Worm (Caenorhabditis elegans) whole organism, L4 larva: ENCODE results near the gene cyp-33B1.

Experiments
- F10B5.3 ChIP-seq: sonication (generic microtip); optimal IDR thresholded peaks from 2 replicates; lab custom pipeline; 2016; ENCODE audit warnings: mild to moderate bottlenecking, missing genetic modification characterization, missing compliant biosample characterization
- R02D3.7 ChIP-seq: fragments of 150-350 bp; sonication (generic microtip); optimal IDR thresholded peaks from 3 replicates; lab custom pipeline; 2014; ENCODE audit warnings: missing biosample characterization, missing genetic modification characterization
- Y105C5A.15 ChIP-seq: fragments of 200-800 bp; sonication (Bioruptor generic); IDR thresholded peaks from 2 replicates; pipeline ENCODE4 v1.3.6; 2022; ENCODE audit warnings: missing genetic modification characterization, missing compliant biosample characterization
- Y48G9A.11 ChIP-seq: fragments of 200-800 bp; sonication (Bioruptor generic); IDR thresholded peaks from 2 replicates; pipeline ENCODE4 v1.3.6; 2022; ENCODE audit warnings: missing genetic modification reagents, missing genetic modification characterization, missing compliant biosample characterization
- Y75B8A.6 ChIP-seq: fragments of 200-800 bp; sonication (Bioruptor generic); IDR thresholded peaks from 2 replicates; pipeline ENCODE4 v1.3.6; 2022; ENCODE audit warnings: missing genetic modification reagents, missing genetic modification characterization, missing compliant biosample characterization
- ZK546.5 ChIP-seq, 2 experiments: sonication (generic microtip); optimal IDR thresholded peaks; 2 replicates each; lab custom pipeline; 2017; ENCODE audit warnings: missing biosample characterization in 2 of 2, missing genetic modification characterization in 2 of 2
- aha-1 ChIP-seq: fragments of 150-350 bp; peaks from one replicate; lab custom pipeline; 2014; ENCODE audit warnings: missing biosample characterization, missing genetic modification characterization
- daf-16 ChIP-seq, 3 experiments: sonication (generic microtip); optimal IDR thresholded peaks; 2 replicates each; lab custom pipeline; 2016 to 2017; ENCODE audit warnings: missing genetic modification characterization in 3 of 3, missing genetic modification reagents in 3 of 3, mild to moderate bottlenecking in 2 of 3, missing compliant biosample characterization in 2 of 3, missing biosample characterization in 1 of 3, moderate library complexity in 1 of 3
- duxl-1 ChIP-seq: sonication (generic microtip); optimal IDR thresholded peaks from 2 replicates; lab custom pipeline; 2016; ENCODE audit warnings: mild to moderate bottlenecking, missing genetic modification characterization, moderate library complexity, missing compliant biosample characterization; ENCODE audit not compliant: poor library complexity
- dve-1 ChIP-seq: sonication (generic microtip); optimal IDR thresholded peaks from 2 replicates; lab custom pipeline; 2017; ENCODE audit warnings: antibody characterized with exemption, mild to moderate bottlenecking, missing genetic modification characterization, missing compliant biosample characterization; ENCODE audit not compliant: insufficient read depth
- hif-1 ChIP-seq, 2 experiments: sonication (generic microtip); optimal IDR thresholded peaks; 2 replicates each; lab custom pipeline; 2016 to 2017; ENCODE audit warnings: missing compliant biosample characterization in 2 of 2, missing genetic modification characterization in 2 of 2, missing genetic modification reagents in 2 of 2, missing genotype in 2 of 2, mild to moderate bottlenecking in 1 of 2
- hlh-11 ChIP-seq: fragments of 200-800 bp; sonication (Bioruptor generic); optimal IDR thresholded peaks from 2 replicates; lab custom pipeline; 2018; ENCODE audit warnings: mild to moderate bottlenecking, missing genetic modification characterization, missing compliant biosample characterization
- hlh-30 ChIP-seq: sonication (generic microtip); optimal IDR thresholded peaks from 2 replicates; lab custom pipeline; 2017; ENCODE audit warnings: antibody characterized with exemption, mild to moderate bottlenecking, missing genetic modification characterization, missing compliant biosample characterization; ENCODE audit not compliant: insufficient read depth
- hmg-1.1 ChIP-seq: fragments of 200-800 bp; sonication (Bioruptor generic); IDR thresholded peaks from 2 replicates; pipeline ENCODE4 v1.3.6; 2022; ENCODE audit warnings: missing genetic modification reagents, missing genetic modification characterization, missing compliant biosample characterization
- jun-1 ChIP-seq: fragments of 150-350 bp; optimal IDR thresholded peaks from 2 replicates; lab custom pipeline; 2014; ENCODE audit warnings: missing biosample characterization, missing genetic modification reagents, missing genetic modification characterization
- madf-5 ChIP-seq, 2 experiments: fragments of 200-800 bp; sonication (Bioruptor generic); IDR thresholded peaks; 2 replicates each; pipeline ENCODE4 v1.3.6; 2022; ENCODE audit warnings: missing compliant biosample characterization in 2 of 2, missing genetic modification characterization in 2 of 2
- mdl-1 ChIP-seq, 2 experiments: fragments of 150-350 bp in 1 of 2; sonication (generic microtip) in 1 of 2; optimal IDR thresholded peaks; 2 replicates each; lab custom pipeline; 2014 to 2017; ENCODE audit warnings: missing biosample characterization in 2 of 2, missing genetic modification characterization in 2 of 2
- nhr-10 ChIP-seq: fragments of 150-350 bp; optimal IDR thresholded peaks from 2 replicates; lab custom pipeline; 2014; ENCODE audit warnings: missing biosample characterization, missing genetic modification characterization
- nhr-111 ChIP-seq: fragments of 200-800 bp; sonication (Bioruptor generic); optimal IDR thresholded peaks from 2 replicates; lab custom pipeline; 2018; ENCODE audit warnings: mild to moderate bottlenecking, missing genetic modification characterization, missing compliant biosample characterization
- nhr-28 ChIP-seq: fragments of 150-350 bp; optimal IDR thresholded peaks from 2 replicates; lab custom pipeline; 2014; ENCODE audit warnings: missing biosample characterization, missing genetic modification characterization
- nhr-41 ChIP-seq: fragments of 200-800 bp; sonication (Bioruptor generic); IDR thresholded peaks from 2 replicates; pipeline ENCODE4 v1.3.6; 2022; ENCODE audit warnings: missing genetic modification reagents, missing genetic modification characterization, missing compliant biosample characterization
- nhr-48 ChIP-seq: sonication (generic microtip); optimal IDR thresholded peaks from 2 replicates; lab custom pipeline; 2016; ENCODE audit warnings: mild to moderate bottlenecking, missing genetic modification characterization, missing compliant biosample characterization
- nhr-77 ChIP-seq: fragments of 150-350 bp; optimal IDR thresholded peaks from 2 replicates; lab custom pipeline; 2014; ENCODE audit warnings: missing biosample characterization, missing genetic modification characterization
- pha-4 ChIP-seq, 2 experiments: fragments of 150-350 bp in 1 of 2; fragments of 200-800 bp in 1 of 2; sonication (Bioruptor generic) in 1 of 2; IDR thresholded peaks in 1 of 2; optimal IDR thresholded peaks in 1 of 2; 2 replicates each; pipeline versions ENCODE4 v1.3.6 to Lab custom; 2014 to 2022; ENCODE audit warnings: missing genetic modification characterization in 2 of 2, missing genetic modification reagents in 2 of 2, missing biosample characterization in 1 of 2, missing compliant biosample characterization in 1 of 2
- pqm-1 ChIP-seq: sonication (generic microtip); optimal IDR thresholded peaks from 2 replicates; lab custom pipeline; 2017; ENCODE audit warnings: missing biosample characterization, missing genetic modification characterization
- sdz-12 ChIP-seq: fragments of 200-800 bp; sonication (Bioruptor generic); optimal IDR thresholded peaks from 2 replicates; lab custom pipeline; 2018; ENCODE audit warnings: mild to moderate bottlenecking, missing genetic modification characterization, missing compliant biosample characterization
- spr-1 ChIP-seq: sonication (generic microtip); optimal IDR thresholded peaks from 2 replicates; lab custom pipeline; 2016; ENCODE audit warnings: mild to moderate bottlenecking, missing genetic modification characterization, missing compliant biosample characterization
- tra-1 ChIP-seq: fragments of 200-800 bp; sonication (Bioruptor generic); IDR thresholded peaks from 2 replicates; pipeline ENCODE4 v1.3.6; 2022; ENCODE audit warnings: missing genetic modification reagents, missing genetic modification characterization, missing compliant biosample characterization
- unc-130 ChIP-seq: sonication (generic microtip); optimal IDR thresholded peaks from 2 replicates; lab custom pipeline; 2016; ENCODE audit warnings: missing genetic modification reagents, missing genetic modification characterization, missing compliant biosample characterization
- unc-62 ChIP-seq, 3 experiments: fragments of 150-350 bp in 1 of 3; sonication (generic microtip); optimal IDR thresholded peaks in 2 of 3; peaks in 1 of 3; 1 replicate in 1 of 3; 2 replicates in 2 of 3; lab custom pipeline; 2014 to 2017; ENCODE audit warnings: missing biosample characterization in 3 of 3, missing genetic modification characterization in 3 of 3, missing genetic modification reagents in 3 of 3, missing genotype in 1 of 3
- vab-7 ChIP-seq: fragments of 200-800 bp; sonication (Bioruptor generic); IDR thresholded peaks from 2 replicates; pipeline ENCODE4 v1.3.6; 2022; ENCODE audit warnings: missing genetic modification reagents, missing genetic modification characterization, missing compliant biosample characterization
- zag-1 ChIP-seq: fragments of 150-350 bp; optimal IDR thresholded peaks from 2 replicates; lab custom pipeline; 2014; ENCODE audit warnings: missing biosample characterization, missing genetic modification characterization
- zip-11 ChIP-seq: fragments of 200-800 bp; sonication (Bioruptor generic); IDR thresholded peaks from 2 replicates; pipeline ENCODE4 v1.3.6; 2022; ENCODE audit warnings: missing genetic modification characterization, missing compliant biosample characterization

The cyp-33B1 gene

DNA sequence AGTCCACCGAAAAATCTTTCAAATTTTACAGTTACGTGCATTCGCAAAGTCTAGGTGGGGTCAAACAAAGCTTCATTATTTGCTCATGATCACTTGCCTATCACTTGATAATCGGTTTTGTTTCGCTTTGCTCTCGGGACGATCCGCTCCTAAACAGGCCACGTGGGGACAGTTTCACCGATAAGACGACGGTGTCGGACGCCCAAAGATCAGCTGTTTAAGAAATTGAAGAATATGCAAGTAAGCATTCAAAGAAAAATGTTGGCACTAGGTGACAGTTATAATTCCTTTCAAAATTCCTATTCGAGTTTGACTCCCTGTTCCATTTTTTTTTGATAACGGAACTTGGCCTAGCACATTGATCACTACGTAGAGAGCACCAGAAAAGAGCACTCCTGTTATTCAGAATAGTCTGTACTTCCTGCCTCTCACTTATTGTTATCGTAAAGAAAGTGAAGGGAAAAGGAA is 38.9 kb downstream of the cyp-33B1 start (continued):
- TF ChIP-seq tra-1 (GFP tag; lab: Robert Waterston, UW) (peak; percentile 88), ZK546.5 (tag; optimal IDR thresholded peaks at IDR 0.05; lab: Kevin White, UChicago) (no peak), duxl-1 (tag; lab: Kevin White, UChicago) (no peak), nhr-41 (GFP tag; lab: Robert Waterston, UW) (peak; percentile 64; the same call in 1 of the 2 replicates), R02D3.7 (tag; lab: Kevin White, UChicago) (no peak), aha-1 (peak; percentile 89), nhr-111 (GFP tag; lab: Kevin White, UChicago) (no peak), nhr-28 (tag; lab: Kevin White, UChicago) (peak; percentile 63), mdl-1 (tag; optimal IDR thresholded peaks at IDR 0.05; lab: Kevin White, UChicago) (peak in 1 of 2 experiments; percentile 51), nhr-10 (peak; percentile 54), Y105C5A.15 (GFP tag; lab: Robert Waterston, UW) (no peak), Y48G9A.11 (GFP tag; lab: Robert Waterston, UW) (no peak), spr-1 (tag; lab: Kevin White, UChicago) (no peak), F10B5.3 (tag; lab: Kevin White, UChicago) (no peak), zip-11 (GFP tag; lab: Robert Waterston, UW) (no peak), pqm-1 (tag; lab: Kevin White, UChicago) (peak; percentile 72)

DNA sequence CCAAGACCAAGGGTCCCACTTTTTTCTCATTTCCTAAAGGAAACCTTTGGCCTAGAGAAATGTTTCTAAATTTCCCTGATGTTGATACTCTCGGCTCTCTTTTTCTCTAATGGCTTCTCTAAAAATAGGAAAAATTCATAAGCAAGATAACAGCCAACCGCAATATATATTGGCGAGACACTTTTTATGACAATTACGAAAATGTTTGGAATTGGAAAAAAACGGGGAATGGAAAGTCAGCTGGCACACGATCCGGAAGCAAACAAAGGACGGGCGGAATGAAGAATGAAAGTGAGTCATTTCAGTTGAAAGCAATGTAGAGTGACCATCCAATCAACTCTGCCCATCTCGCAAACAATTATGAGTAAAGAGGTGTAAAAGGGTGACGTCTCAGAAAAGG is 40.3 kb downstream of the cyp-33B1 start:
- no peak for TF ChIP-seq pha-4 (GFP tag; IDR thresholded peaks at IDR 0.05; lab: Robert Waterston, UW)
- TF ChIP-seq pha-4 (tag; optimal IDR thresholded peaks at IDR 0.05; lab: Kevin White, UChicago) = peak; percentile 62
- no peak for TF ChIP-seq jun-1 (tag; lab: Kevin White, UChicago)
- peak; percentile 38 for TF ChIP-seq nhr-28 (tag; lab: Kevin White, UChicago)
- TF ChIP-seq daf-16 (GFP tag; optimal IDR thresholded peaks at IDR 0.05; lab: Kevin White, UChicago) = no peak
- TF ChIP-seq daf-16 (tag; optimal IDR thresholded peaks at IDR 0.05; lab: Kevin White, UChicago) = peak; percentile 71
- TF ChIP-seq Y75B8A.6 (GFP tag; lab: Robert Waterston, UW) = no peak
- TF ChIP-seq hif-1 (tag; optimal IDR thresholded peaks at IDR 0.05; lab: Kevin White, UChicago) = peak in 1 of 2 experiments; percentile 16
- no peak for TF ChIP-seq mdl-1 (tag; optimal IDR thresholded peaks at IDR 0.05; lab: Kevin White, UChicago)
- peak; percentile 70 for TF ChIP-seq dve-1
- peak; percentile 4 for TF ChIP-seq nhr-77 (tag; lab: Kevin White, UChicago)
- TF ChIP-seq vab-7 = no peak
- TF ChIP-seq pqm-1 (tag; lab: Kevin White, UChicago) = peak; percentile 44
- no peak for TF ChIP-seq ZK546.5 (tag; optimal IDR thresholded peaks at IDR 0.05; lab: Kevin White, UChicago)
- peak; percentile 65 for TF ChIP-seq aha-1
- peak; percentile 57 for TF ChIP-seq hlh-11
- TF ChIP-seq hlh-30 (tag; lab: Kevin White, UChicago) = peak; percentile 29
- TF ChIP-seq, all 104 proteins: peak for 10

DNA sequence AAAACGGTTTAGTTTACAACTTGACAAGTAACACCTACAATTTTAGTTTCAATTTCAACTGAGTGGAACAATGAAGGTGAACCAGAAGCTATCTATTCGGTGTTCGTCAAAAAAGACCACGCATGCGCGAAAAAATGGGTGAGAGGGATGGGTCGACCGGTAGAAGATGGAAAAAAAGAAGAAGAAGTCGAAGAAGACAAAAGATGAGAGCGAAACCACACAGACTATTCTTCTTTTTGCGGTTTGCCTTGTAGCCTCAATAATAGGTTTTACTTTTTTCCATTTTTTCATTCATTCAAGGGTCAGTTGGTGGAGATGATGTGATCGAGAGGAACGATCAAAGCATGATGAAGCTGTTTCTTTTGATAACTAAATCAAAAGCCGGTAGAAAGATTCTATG is 41.2 kb downstream of the cyp-33B1 start:
- TF ChIP-seq nhr-28 (tag; lab: Kevin White, UChicago) (peak; percentile 37), unc-62 (GFP tag; optimal IDR thresholded peaks at IDR 0.05 in 1 of 2; lab: Kevin White, UChicago) (peak in 1 of 2 experiments; percentile 95), unc-62 (tag; optimal IDR thresholded peaks at IDR 0.05; lab: Kevin White, UChicago) (no peak), Y48G9A.11 (GFP tag; lab: Robert Waterston, UW) (no peak), hmg-1.1 (GFP tag; lab: Robert Waterston, UW) (no peak), madf-5 (GFP tag; IDR thresholded peaks at IDR 0.05; lab: Robert Waterston, UW) (no peak), sdz-12 (GFP tag; lab: Kevin White, UChicago) (no peak), zag-1 (tag; lab: Kevin White, UChicago) (no peak), hlh-11 (peak; percentile 9), unc-130 (no peak), nhr-48 (no peak)
